ENCODE assay signal across 1 fruit fly cellular context in genomic region chr3L:4108072-4108843, dm6.
TF ChIP-seq lines count a peak whose summit lies in the region.

Gene Ack (plus strand): TSS chr3L:4108186.

TF ChIP-seq in whole organism, embryonic, 481 proteins besides CTCF, POLR2A, EP300 and RAD21 (continued from another document and continues in another):
- TF ChIP-seq CG18262 (tag; optimal IDR thresholded peaks at IDR 0.05; lab: Kevin White, UChicago) (no peak), CG7271 (tag; optimal IDR thresholded peaks at IDR 0.05; lab: Kevin White, UChicago) (no peak), ro (GFP tag; IDR thresholded peaks at IDR 0.05; lab: Robert Waterston, UW) (no peak), ems (GFP tag; optimal IDR thresholded peaks at IDR 0.05; lab: Kevin White, UChicago) (no peak), CG8924 (tag; optimal IDR thresholded peaks at IDR 0.05; lab: Kevin White, UChicago) (peak; percentile 49), pita (GFP tag; optimal IDR thresholded peaks at IDR 0.05; lab: Kevin White, UChicago) (no peak), slou (GFP tag; optimal IDR thresholded peaks at IDR 0.05; lab: Kevin White, UChicago) (no peak), CG17385 (GFP tag; optimal IDR thresholded peaks at IDR 0.05; lab: Kevin White, UChicago) (no peak), CG12659 (GFP tag; optimal IDR thresholded peaks at IDR 0.05; lab: Kevin White, UChicago) (peak; percentile 18), H2.0 (GFP tag; IDR thresholded peaks at IDR 0.05; lab: Robert Waterston, UW) (no peak), hth (optimal IDR thresholded peaks at IDR 0.05; lab: Kevin White, UChicago) (no peak), CG30431 (GFP tag; optimal IDR thresholded peaks at IDR 0.05; lab: Kevin White, UChicago) (no peak), CG18476 (GFP tag; optimal IDR thresholded peaks at IDR 0.05; lab: Kevin White, UChicago) (no peak), NFAT (GFP tag; IDR thresholded peaks at IDR 0.05; lab: Robert Waterston, UW) (no peak), CG4820 (GFP tag; optimal IDR thresholded peaks at IDR 0.05; lab: Kevin White, UChicago) (no peak), CG3847 (GFP tag; IDR thresholded peaks at IDR 0.05; lab: Robert Waterston, UW) (no peak), CG11085 (GFP tag; IDR thresholded peaks at IDR 0.05; lab: Robert Waterston, UW) (no peak), Opbp (GFP tag; IDR thresholded peaks at IDR 0.05; lab: Robert Waterston, UW; ENCODE audit: partially characterized antibody) (peak; percentile 82), CG7745 (tag; optimal IDR thresholded peaks at IDR 0.05; lab: Kevin White, UChicago) (no peak), seq (GFP tag; IDR thresholded peaks at IDR 0.05; lab: Robert Waterston, UW) (no peak), Optix (GFP tag; IDR thresholded peaks at IDR 0.05; lab: Robert Waterston, UW) (no peak), CG6791 (GFP tag; IDR thresholded peaks at IDR 0.05; lab: Robert Waterston, UW; ENCODE audit: partially characterized antibody) (peak; percentile 73), dm (GFP tag; optimal IDR thresholded peaks at IDR 0.05; lab: Kevin White, UChicago) (no peak), Neu2 (GFP tag; optimal IDR thresholded peaks at IDR 0.05; lab: Kevin White, UChicago; ENCODE audit: borderline replicate concordance) (no peak), sd (tag; optimal IDR thresholded peaks at IDR 0.05; lab: Kevin White, UChicago) (peak; percentile 24), gro (GFP tag; optimal IDR thresholded peaks at IDR 0.05; lab: Kevin White, UChicago) (no peak), GATAe (GFP tag; conservative IDR thresholded peaks at IDR 0.05; lab: Robert Waterston, UW) (no peak), CG7987 (GFP tag; optimal IDR thresholded peaks at IDR 0.05; lab: Kevin White, UChicago) (no peak), CG42726 (GFP tag; IDR thresholded peaks at IDR 0.05; lab: Robert Waterston, UW; ENCODE audit: partially characterized antibody) (peak; percentile 59; the same call in 1 of the 2 replicates), sug (tag; optimal IDR thresholded peaks at IDR 0.05; lab: Kevin White, UChicago) (peak; percentile 31), CG12104 (GFP tag; optimal IDR thresholded peaks at IDR 0.05; lab: Kevin White, UChicago) (no peak), Doc3 (GFP tag; IDR thresholded peaks at IDR 0.05; lab: Robert Waterston, UW; ENCODE audit: partially characterized antibody) (peak; percentile 64; the same call in 1 of the 3 replicates), CG14441 (GFP tag; IDR thresholded peaks at IDR 0.05; lab: Robert Waterston, UW) (no peak), CG4404 (GFP tag; IDR thresholded peaks at IDR 0.05; lab: Robert Waterston, UW) (no peak), bbx (GFP tag; IDR thresholded peaks at IDR 0.05; lab: Robert Waterston, UW; ENCODE audit: partially characterized antibody) (peak; percentile 87), crol (GFP tag; IDR thresholded peaks at IDR 0.05; lab: Robert Waterston, UW) (0 out of 2 replicates have a peak, but pooled peaks have one; percentile 49), pros (GFP tag; optimal IDR thresholded peaks at IDR 0.05; lab: Kevin White, UChicago) (no peak), Med (GFP tag; lab: Kevin White, UChicago) (peak; percentile 58), ken (GFP tag; IDR thresholded peaks at IDR 0.05; lab: Robert Waterston, UW) (no peak), chif (GFP tag; optimal IDR thresholded peaks at IDR 0.05; lab: Kevin White, UChicago) (no peak), Six4 (GFP tag; optimal IDR thresholded peaks at IDR 0.05; lab: Kevin White, UChicago) (no peak), CG6765 (GFP tag; optimal IDR thresholded peaks at IDR 0.05; lab: Kevin White, UChicago) (no peak), run (tag; optimal IDR thresholded peaks at IDR 0.05; lab: Kevin White, UChicago) (no peak), croc (GFP tag; conservative IDR thresholded peaks at IDR 0.05; lab: Robert Waterston, UW) (no peak), Drgx (GFP tag; IDR thresholded peaks at IDR 0.05; lab: Robert Waterston, UW) (no peak), CG1024 (GFP tag; IDR thresholded peaks at IDR 0.05; lab: Robert Waterston, UW) (no peak), CG11696 (GFP tag; IDR thresholded peaks at IDR 0.05; lab: Robert Waterston, UW) (no peak), HmgD (GFP tag; optimal IDR thresholded peaks at IDR 0.05; lab: Kevin White, UChicago) (no peak), CG10274 (GFP tag; optimal IDR thresholded peaks at IDR 0.05; lab: Kevin White, UChicago) (no peak), CG6813 (GFP tag; optimal IDR thresholded peaks at IDR 0.05; lab: Kevin White, UChicago) (no peak), CG14965 (GFP tag; optimal IDR thresholded peaks at IDR 0.05; lab: Kevin White, UChicago; ENCODE audit: borderline replicate concordance) (no peak), Hsf (GFP tag; optimal IDR thresholded peaks at IDR 0.05; lab: Kevin White, UChicago) (no peak), CG14860 (GFP tag; IDR thresholded peaks at IDR 0.05; lab: Robert Waterston, UW; ENCODE audit: partially characterized antibody) (peak; percentile 67), Side (GFP tag; optimal IDR thresholded peaks at IDR 0.05; lab: Kevin White, UChicago) (no peak), CG4617 (GFP tag; optimal IDR thresholded peaks at IDR 0.05; lab: Kevin White, UChicago; ENCODE audit: borderline replicate concordance) (peak; percentile 66), CG11398 (GFP tag; optimal IDR thresholded peaks at IDR 0.05; lab: Kevin White, UChicago) (no peak), Spps (tag; optimal IDR thresholded peaks at IDR 0.05; lab: Kevin White, UChicago) (no peak), luna (GFP tag; optimal IDR thresholded peaks at IDR 0.05; lab: Kevin White, UChicago) (no peak), usp (GFP tag; optimal IDR thresholded peaks at IDR 0.05; lab: Kevin White, UChicago) (no peak), YL-1 (GFP tag; optimal IDR thresholded peaks at IDR 0.05; lab: Kevin White, UChicago) (peak; percentile 68), CG1529 (GFP tag; optimal IDR thresholded peaks at IDR 0.05; lab: Kevin White, UChicago) (no peak), CG34422 (GFP tag; IDR thresholded peaks at IDR 0.05; lab: Robert Waterston, UW) (0 out of 3 replicates have a peak, but pooled peaks have one; percentile 46), cas (GFP tag; IDR thresholded peaks at IDR 0.05; lab: Robert Waterston, UW) (no peak), mld (GFP tag; IDR thresholded peaks at IDR 0.05; lab: Robert Waterston, UW; ENCODE audit: partially characterized antibody) (peak; percentile 47), jigr1 (GFP tag; IDR thresholded peaks at IDR 0.05; lab: Robert Waterston, UW) (no peak), cg (GFP tag; optimal IDR thresholded peaks at IDR 0.05; lab: Kevin White, UChicago) (peak; percentile 96), Sry-δ (GFP tag; optimal IDR thresholded peaks at IDR 0.05; lab: Kevin White, UChicago) (peak; percentile 85), ash1 (GFP tag; optimal IDR thresholded peaks at IDR 0.05; lab: Kevin White, UChicago) (no peak), CG30020 (tag; optimal IDR thresholded peaks at IDR 0.05; lab: Kevin White, UChicago) (peak; percentile 3), Xbp1 (GFP tag; optimal IDR thresholded peaks at IDR 0.05; lab: Kevin White, UChicago) (no peak), ci (GFP tag; IDR thresholded peaks at IDR 0.05; lab: Robert Waterston, UW) (0 out of 3 replicates have a peak, but pooled peaks have one; percentile 23), CG7357 (GFP tag; IDR thresholded peaks at IDR 0.05; lab: Robert Waterston, UW) (no peak), chinmo (GFP tag; IDR thresholded peaks at IDR 0.05; lab: Robert Waterston, UW; ENCODE audit: partially characterized antibody) (peak; percentile 89), CG4282 (GFP tag; optimal IDR thresholded peaks at IDR 0.05; lab: Kevin White, UChicago) (no peak), Blimp-1 (GFP tag; optimal IDR thresholded peaks at IDR 0.05; lab: Kevin White, UChicago) (no peak), Doc2 (GFP tag; IDR thresholded peaks at IDR 0.05; lab: Robert Waterston, UW) (no peak), CG3065 (GFP tag; optimal IDR thresholded peaks at IDR 0.05; lab: Kevin White, UChicago) (no peak), CG31441 (GFP tag; IDR thresholded peaks at IDR 0.05; lab: Robert Waterston, UW) (no peak), Usf (GFP tag; optimal IDR thresholded peaks at IDR 0.05; lab: Kevin White, UChicago) (no peak), bab2 (GFP tag; optimal IDR thresholded peaks at IDR 0.05; lab: Kevin White, UChicago) (no peak), Ptx1 (GFP tag; IDR thresholded peaks at IDR 0.05; lab: Robert Waterston, UW) (no peak), CG13287 (GFP tag; IDR thresholded peaks at IDR 0.05; lab: Robert Waterston, UW; ENCODE audit: partially characterized antibody) (peak; percentile 82), vvl (GFP tag; IDR thresholded peaks at IDR 0.05; lab: Robert Waterston, UW) (no peak), sisA (GFP tag; IDR thresholded peaks at IDR 0.05; lab: Robert Waterston, UW) (no peak), grn (GFP tag; optimal IDR thresholded peaks at IDR 0.05; lab: Kevin White, UChicago) (no peak), Mad (GFP tag; optimal IDR thresholded peaks at IDR 0.05; lab: Kevin White, UChicago) (no peak), ewg (GFP tag; optimal IDR thresholded peaks at IDR 0.05; lab: Kevin White, UChicago) (no peak), Awh (GFP tag; IDR thresholded peaks at IDR 0.05; lab: Robert Waterston, UW) (peak; percentile 55; the same call in 1 of the 2 replicates), dysf (GFP tag; IDR thresholded peaks at IDR 0.05; lab: Robert Waterston, UW) (no peak), Atf3 (GFP tag; optimal IDR thresholded peaks at IDR 0.05; lab: Kevin White, UChicago) (no peak), kni (GFP tag; optimal IDR thresholded peaks at IDR 0.05; lab: Kevin White, UChicago) (peak; percentile 8), cwo (GFP tag; optimal IDR thresholded peaks at IDR 0.05; lab: Kevin White, UChicago) (peak; percentile 61), Lpt (GFP tag; optimal IDR thresholded peaks at IDR 0.05; lab: Kevin White, UChicago) (no peak), tio (GFP tag; optimal IDR thresholded peaks at IDR 0.05; lab: Kevin White, UChicago) (no peak), fru (optimal IDR thresholded peaks at IDR 0.05; lab: Kevin White, UChicago) (no peak), B-H1 (GFP tag; IDR thresholded peaks at IDR 0.05; lab: Robert Waterston, UW) (no peak), dimm (GFP tag; IDR thresholded peaks at IDR 0.05; lab: Robert Waterston, UW) (no peak), Stat92E (GFP tag; optimal IDR thresholded peaks at IDR 0.05; lab: Kevin White, UChicago) (no peak), nerfin-2 (GFP tag; IDR thresholded peaks at IDR 0.05; lab: Robert Waterston, UW; ENCODE audit: partially characterized antibody) (peak; percentile 65), ranshi (GFP tag; IDR thresholded peaks at IDR 0.05; lab: Robert Waterston, UW) (peak; percentile 28; the same call in 1 of the 2 replicates), gsb (GFP tag; IDR thresholded peaks at IDR 0.05; lab: Robert Waterston, UW) (no peak), CG11560 (tag; IDR thresholded peaks at IDR 0.05; lab: Robert Waterston, UW) (peak; percentile 95), dmrt99B (tag; optimal IDR thresholded peaks at IDR 0.05; lab: Kevin White, UChicago) (no peak), Fer2 (tag; optimal IDR thresholded peaks at IDR 0.05; lab: Kevin White, UChicago) (no peak), NfI (GFP tag; optimal IDR thresholded peaks at IDR 0.05; lab: Kevin White, UChicago) (no peak), mirr (GFP tag; optimal IDR thresholded peaks at IDR 0.05; lab: Kevin White, UChicago) (peak; percentile 18), Dfd (GFP tag; optimal IDR thresholded peaks at IDR 0.05; lab: Kevin White, UChicago) (no peak), CG18764 (GFP tag; optimal IDR thresholded peaks at IDR 0.05; lab: Kevin White, UChicago) (no peak), CG9932 (GFP tag; IDR thresholded peaks at IDR 0.05; lab: Robert Waterston, UW) (peak; percentile 23; the same call in 1 of the 2 replicates), sim (GFP tag; IDR thresholded peaks at IDR 0.05; lab: Robert Waterston, UW) (no peak), CG30403 (GFP tag; optimal IDR thresholded peaks at IDR 0.05; lab: Kevin White, UChicago) (no peak), lmd (GFP tag; IDR thresholded peaks at IDR 0.05; lab: Robert Waterston, UW) (no peak), en (GFP tag; optimal IDR thresholded peaks at IDR 0.05; lab: Kevin White, UChicago) (no peak), CG17912 (GFP tag; optimal IDR thresholded peaks at IDR 0.05; lab: Kevin White, UChicago) (no peak), D19A (tag; optimal IDR thresholded peaks at IDR 0.05; lab: Kevin White, UChicago) (no peak), CG11695 (GFP tag; IDR thresholded peaks at IDR 0.05; lab: Robert Waterston, UW) (0 out of 3 replicates have a peak, but pooled peaks have one; percentile 21), crp (GFP tag; optimal IDR thresholded peaks at IDR 0.05; lab: Kevin White, UChicago) (peak; percentile 10 to 89), CG4360 (GFP tag; IDR thresholded peaks at IDR 0.05; lab: Robert Waterston, UW) (no peak), Adf1 (GFP tag; IDR thresholded peaks at IDR 0.05; lab: Robert Waterston, UW) (peak; percentile 95), otp (GFP tag; IDR thresholded peaks at IDR 0.05; lab: Robert Waterston, UW) (no peak; the same call in 2 of the 3 replicates), CG34224 (GFP tag; IDR thresholded peaks at IDR 0.05; lab: Robert Waterston, UW; ENCODE audit: partially characterized antibody) (peak; percentile 81), hb (GFP tag; IDR thresholded peaks at IDR 0.05; lab: Robert Waterston, UW; ENCODE audit: partially characterized antibody) (peak; percentile 39; the same call in 1 of the 3 replicates), caup (GFP tag; optimal IDR thresholded peaks at IDR 0.05; lab: Kevin White, UChicago; ENCODE audit: severe bottlenecking) (no peak), eyg (GFP tag; optimal IDR thresholded peaks at IDR 0.05; lab: Kevin White, UChicago) (no peak), TFAM (GFP tag; optimal IDR thresholded peaks at IDR 0.05; lab: Kevin White, UChicago) (no peak), Hr3 (GFP tag; optimal IDR thresholded peaks at IDR 0.05; lab: Kevin White, UChicago) (no peak), CG7928 (GFP tag; optimal IDR thresholded peaks at IDR 0.05; lab: Kevin White, UChicago) (no peak), CG33557 (GFP tag; optimal IDR thresholded peaks at IDR 0.05; lab: Kevin White, UChicago) (no peak), bigmax (GFP tag; optimal IDR thresholded peaks at IDR 0.05; lab: Kevin White, UChicago) (no peak), ac (GFP tag; optimal IDR thresholded peaks at IDR 0.05; lab: Kevin White, UChicago) (no peak), ATbp (GFP tag; optimal IDR thresholded peaks at IDR 0.05; lab: Kevin White, UChicago) (no peak), CG17829 (tag; optimal IDR thresholded peaks at IDR 0.05; lab: Kevin White, UChicago) (peak; percentile 5), CG6689 (GFP tag; IDR thresholded peaks at IDR 0.05; lab: Robert Waterston, UW) (no peak), Poxn (GFP tag; IDR thresholded peaks at IDR 0.05; lab: Robert Waterston, UW) (no peak), sqz (GFP tag; optimal IDR thresholded peaks at IDR 0.05; lab: Kevin White, UChicago) (peak; percentile 46)
